Fruit fly (Drosophila melanogaster): Measurements from ENCODE around the gene CG33099.

CG33099 gene

DNA sequence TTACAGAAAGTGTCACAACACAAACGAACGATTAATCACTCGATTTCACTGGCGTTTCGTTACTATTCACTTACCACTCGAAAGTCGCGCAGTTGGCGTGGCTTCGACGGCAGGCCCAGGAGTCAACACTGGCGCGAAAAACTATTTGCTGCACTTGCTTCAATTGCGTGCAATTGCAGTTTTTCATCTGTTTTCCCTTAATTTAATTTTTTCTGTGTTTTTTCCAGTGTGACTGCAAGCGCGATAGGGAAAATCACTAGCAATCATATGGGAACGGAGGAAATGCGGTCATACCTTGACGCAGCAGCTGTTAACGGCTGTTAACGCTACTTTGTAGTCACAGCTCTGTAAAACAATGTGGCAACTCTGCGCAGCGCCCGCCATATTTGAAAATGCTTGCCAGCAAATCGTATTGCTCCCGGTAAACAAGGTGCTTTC lies 17.2 kb upstream of the CG33099 start, which contains the start of gene AdipoR (continued):
- TF ChIP-seq CG13894 (tag; optimal IDR thresholded peaks at IDR 0.05) (no peak), aop (GFP tag; IDR thresholded peaks at IDR 0.05) (peak; percentile 9; the same call in 1 of the 2 replicates), CG13624 (GFP tag; optimal IDR thresholded peaks at IDR 0.05) (peak; percentile 56), vvl (GFP tag; IDR thresholded peaks at IDR 0.05) (peak; percentile 52; the same call in 1 of the 2 replicates), CG1792 (GFP tag; optimal IDR thresholded peaks at IDR 0.05) (no peak)

DNA sequence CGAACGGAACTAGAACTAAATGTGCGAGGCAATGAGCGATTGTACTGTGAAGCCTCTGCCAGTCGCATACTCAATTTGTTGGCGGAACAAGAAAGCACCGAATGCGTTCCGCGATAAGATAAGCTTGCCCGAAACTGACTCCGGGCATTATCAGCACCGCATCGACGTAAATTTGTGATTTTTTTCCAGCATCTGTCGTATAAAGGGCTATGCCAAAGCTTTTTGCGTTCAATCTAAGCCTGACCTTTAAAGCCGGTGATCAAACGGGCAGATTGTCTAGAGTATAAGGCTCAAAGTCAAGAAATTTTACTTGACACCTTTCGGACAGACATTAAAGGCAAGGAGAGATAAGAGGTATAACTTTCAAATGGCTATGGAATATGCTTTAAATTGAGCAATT lies 15.6 kb upstream of the CG33099 start:
- TF ChIP-seq Fer2 (tag; optimal IDR thresholded peaks at IDR 0.05) (no peak), CG33213 (GFP tag; optimal IDR thresholded peaks at IDR 0.05) (no peak), run (tag; optimal IDR thresholded peaks at IDR 0.05) (no peak), CG34376 (GFP tag; optimal IDR thresholded peaks at IDR 0.05) (peak; percentile 40), CG6654 (GFP tag; optimal IDR thresholded peaks at IDR 0.05) (no peak), sug (tag; optimal IDR thresholded peaks at IDR 0.05) (peak; percentile 46), CG17385 (GFP tag; optimal IDR thresholded peaks at IDR 0.05) (no peak), Tbp (GFP tag; optimal IDR thresholded peaks at IDR 0.05) (no peak), CG9797 (GFP tag; optimal IDR thresholded peaks at IDR 0.05) (no peak), Stat92E (GFP tag; optimal IDR thresholded peaks at IDR 0.05) (no peak), CG17912 (GFP tag; optimal IDR thresholded peaks at IDR 0.05) (no peak), CG11723 (GFP tag; optimal IDR thresholded peaks at IDR 0.05) (no peak), CG7745 (tag; optimal IDR thresholded peaks at IDR 0.05) (no peak), trem (tag; optimal IDR thresholded peaks at IDR 0.05) (no peak), al (GFP tag; IDR thresholded peaks at IDR 0.05) (no peak), Med (GFP tag) (no peak), CG4617 (GFP tag; optimal IDR thresholded peaks at IDR 0.05; ENCODE audit: borderline replicate concordance) (no peak), repo (GFP tag; optimal IDR thresholded peaks at IDR 0.05) (no peak), Eip74EF (GFP tag; optimal IDR thresholded peaks at IDR 0.05) (no peak), chinmo (GFP tag; IDR thresholded peaks at IDR 0.05; ENCODE audit: partially characterized antibody) (0 out of 4 replicates have a peak, but pooled peaks have one; percentile 44), scrt (GFP tag; optimal IDR thresholded peaks at IDR 0.05) (no peak), Kr (GFP tag; optimal IDR thresholded peaks at IDR 0.05) (no peak), gro (GFP tag; optimal IDR thresholded peaks at IDR 0.05) (no peak), psq (GFP tag; optimal IDR thresholded peaks at IDR 0.05) (no peak), CG15601 (tag; optimal IDR thresholded peaks at IDR 0.05) (no peak), Abd-B (GFP tag; optimal IDR thresholded peaks at IDR 0.05) (no peak)

DNA sequence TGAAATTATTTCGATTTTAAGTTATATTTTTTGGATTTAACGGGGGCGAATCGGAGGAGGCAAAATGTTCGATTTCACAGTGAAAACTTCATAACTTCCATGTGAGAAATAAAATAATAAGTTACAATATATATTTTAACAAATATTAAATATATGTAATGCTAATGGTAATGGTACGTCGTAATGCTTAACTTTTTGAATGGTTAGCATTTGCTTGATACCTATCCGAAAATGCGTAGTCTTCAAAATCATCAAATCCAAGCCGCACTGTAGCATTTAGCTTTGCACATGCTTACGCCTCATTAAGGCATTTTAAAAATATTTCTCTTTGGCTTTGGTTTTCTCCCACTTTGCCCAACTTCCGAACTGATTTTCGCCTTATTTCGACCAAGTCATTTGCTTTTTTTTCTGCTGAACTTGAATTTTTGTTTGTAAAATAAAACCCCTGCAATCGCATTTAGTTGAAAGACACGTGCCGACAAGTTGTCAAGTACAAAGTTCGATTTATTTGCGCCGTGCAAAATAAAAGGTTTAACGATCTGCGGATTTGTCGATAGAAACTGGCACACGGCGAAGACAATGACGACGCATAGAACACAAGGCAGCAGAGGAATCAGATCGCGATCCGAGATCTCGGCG lies 12.5 kb upstream of the CG33099 start:
- peak; percentile 45; the same call in 1 of the 2 replicates for TF ChIP-seq Xrp1 (GFP tag; IDR thresholded peaks at IDR 0.05)
- no peak for TF ChIP-seq CG11696 (GFP tag; IDR thresholded peaks at IDR 0.05)
- no peak for TF ChIP-seq NC2α (GFP tag; optimal IDR thresholded peaks at IDR 0.05)
- no peak for TF ChIP-seq CG10654 (GFP tag; optimal IDR thresholded peaks at IDR 0.05)
- no peak for TF ChIP-seq CG16815 (GFP tag; optimal IDR thresholded peaks at IDR 0.05)
- TF ChIP-seq CG8765 (GFP tag; IDR thresholded peaks at IDR 0.05) = no peak
- peak; percentile 63 for TF ChIP-seq row (GFP tag; IDR thresholded peaks at IDR 0.05)
- peak; percentile 29; the same call in 1 of the 2 replicates for TF ChIP-seq ranshi (GFP tag; IDR thresholded peaks at IDR 0.05)
- TF ChIP-seq ara (GFP tag; IDR thresholded peaks at IDR 0.05) = no peak
- TF ChIP-seq CG13624 (GFP tag; optimal IDR thresholded peaks at IDR 0.05) = no peak
- TF ChIP-seq H2.0 (GFP tag; IDR thresholded peaks at IDR 0.05) = no peak
- TF ChIP-seq CG15269 (tag; optimal IDR thresholded peaks at IDR 0.05) = peak; percentile 58
- no peak for TF ChIP-seq en (GFP tag; optimal IDR thresholded peaks at IDR 0.05)
- peak; percentile 57 for TF ChIP-seq vvl (GFP tag; IDR thresholded peaks at IDR 0.05)
- peak in 1 of 2 experiments; percentile 46 for TF ChIP-seq Hr51 (GFP tag; optimal IDR thresholded peaks at IDR 0.05)
- 0 out of 3 replicates have a peak, but pooled peaks have one; percentile 25 for TF ChIP-seq CG17361 (GFP tag; IDR thresholded peaks at IDR 0.05)
- TF ChIP-seq Rfx (GFP tag; IDR thresholded peaks at IDR 0.05) = peak; percentile 14; the same call in 1 of the 2 replicates
- no peak for TF ChIP-seq CG6654 (GFP tag; optimal IDR thresholded peaks at IDR 0.05)
- TF ChIP-seq CG11504 (tag; optimal IDR thresholded peaks at IDR 0.05) = peak; percentile 53
- peak; percentile 11 for TF ChIP-seq oc (tag; optimal IDR thresholded peaks at IDR 0.05)

All from whole organism, embryonic.